Fruit fly (Drosophila melanogaster) S2 (cell line): Measurements from ENCODE around the gene CG16986.

Experiments used
- CG8478 ChIP-seq: fragments of >200 bp; optimal IDR thresholded peaks from 2 replicates; lab custom pipeline; 2018
- CTCF ChIP-seq, 2 experiments: fragments of >200 bp; optimal IDR thresholded peaks; 2 replicates each; lab custom pipeline; 2018

DNA sequence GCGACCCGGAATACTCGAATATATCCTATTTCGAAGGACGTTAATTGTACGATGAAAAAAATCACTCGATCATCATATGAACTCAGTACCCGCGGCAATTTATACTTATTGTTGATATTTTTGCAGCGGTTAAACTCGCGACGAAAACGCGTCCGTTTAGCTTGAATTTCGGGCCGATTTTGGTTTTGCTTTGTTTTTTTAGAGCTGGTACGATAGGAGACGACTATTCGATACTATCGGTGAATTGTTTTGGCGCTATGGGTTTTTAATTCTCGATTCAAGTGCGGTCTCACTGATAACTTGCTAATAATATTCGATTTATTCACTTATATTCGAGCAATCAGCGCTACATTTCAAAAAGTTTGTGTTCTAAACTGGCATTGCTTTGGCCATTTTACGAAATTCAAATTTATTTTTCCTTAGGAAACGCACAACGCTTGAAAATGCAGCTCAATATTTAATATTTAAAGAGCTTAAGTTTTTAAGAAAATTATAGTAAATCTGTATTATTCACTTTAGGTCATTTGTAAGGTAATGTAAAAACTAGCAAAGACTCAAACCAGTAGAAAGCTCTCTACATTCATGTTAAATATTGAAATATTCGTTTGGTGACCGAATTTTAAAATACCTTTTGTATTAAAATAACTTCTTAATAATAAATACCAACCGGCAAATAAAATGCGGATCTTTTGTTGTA, 45.9 kb upstream of the CG16986 start, which contains the start of gene Spn:
- TF ChIP-seq CTCF (optimal IDR thresholded peaks at IDR 0.05; lab: Kevin White, UChicago) (peak; percentile 42 to 55), CG8478 (lab: Kevin White, UChicago) (no peak)
